Worm (Caenorhabditis elegans): ENCODE measurements around the gene F09G2.2.

DNA sequence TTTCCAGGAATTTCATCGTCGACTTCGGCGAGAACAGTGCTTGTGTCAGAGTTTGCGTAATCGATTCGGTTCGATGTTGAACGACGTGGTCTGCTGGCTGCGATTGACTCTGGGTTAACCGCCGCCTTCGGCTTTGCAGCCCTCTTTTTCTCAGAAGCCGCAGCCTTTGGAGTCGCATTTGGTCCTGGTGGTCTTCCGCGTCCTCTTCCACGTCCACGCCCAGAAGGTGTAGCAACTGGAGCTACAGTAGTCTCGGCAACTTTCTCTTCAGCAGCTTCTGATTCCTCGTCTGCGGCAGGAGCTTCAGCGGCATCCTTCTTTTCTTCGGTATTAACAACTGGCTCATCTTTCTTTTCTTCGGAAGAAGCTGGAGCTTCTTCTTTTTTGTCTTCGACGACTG lies 1.9 kb upstream of the F09G2.2 start:
- TF ChIP-seq mep-1 (tag; optimal IDR thresholded peaks at IDR 0.05) = no peak
- TF ChIP-seq daf-12 (tag; optimal IDR thresholded peaks at IDR 0.05) = no peak
- no peak for TF ChIP-seq T26A8.4 (GFP tag; IDR thresholded peaks at IDR 0.05)
- no peak for TF ChIP-seq lin-39 (tag; optimal IDR thresholded peaks at IDR 0.05)
- no peak for TF ChIP-seq zip-2 (tag; optimal IDR thresholded peaks at IDR 0.05)
- TF ChIP-seq pqm-1 (tag; optimal IDR thresholded peaks at IDR 0.05) = no peak
- TF ChIP-seq snpc-4 (tag; optimal IDR thresholded peaks at IDR 0.05) = no peak
- TF ChIP-seq nhr-237 (tag; optimal IDR thresholded peaks at IDR 0.05) = no peak
- TF ChIP-seq ZK546.5 (tag; optimal IDR thresholded peaks at IDR 0.05) = no peak
- no peak for TF ChIP-seq nhr-102 (tag; optimal IDR thresholded peaks at IDR 0.05)
- no peak for TF ChIP-seq ama-1 (optimal IDR thresholded peaks at IDR 0.05)

Data from whole organism, L4 larva.